Worm (Caenorhabditis elegans) whole organism, L3 larva: Measurements from ENCODE around the gene F44F4.9.
"Not testable (repeated sequence)": the region's sequence is repeated elsewhere in the genome, so short reads cannot be mapped to it uniquely, and the experiment has no call there.

Source experiments
- ZK546.5 ChIP-seq: sonication (generic microtip); optimal IDR thresholded peaks from 2 replicates; lab custom pipeline; 2017; ENCODE audit warnings: missing biosample characterization, missing genetic modification characterization
- ama-1 ChIP-seq: fragments of 150-350 bp; optimal IDR thresholded peaks from 2 replicates; lab custom pipeline; 2018
- ceh-28 ChIP-seq: fragments of 150-350 bp; optimal IDR thresholded peaks from 2 replicates; lab custom pipeline; 2014; ENCODE audit warnings: missing biosample characterization, missing genetic modification reagents, missing genetic modification characterization
- ceh-82 ChIP-seq: fragments of 150-350 bp; optimal IDR thresholded peaks from 2 replicates; lab custom pipeline; 2014; ENCODE audit warnings: missing biosample characterization, missing genetic modification characterization
- daf-12 ChIP-seq: fragments of 150-350 bp; optimal IDR thresholded peaks from 2 replicates; lab custom pipeline; 2014; ENCODE audit warnings: missing biosample characterization, missing genetic modification reagents, missing genetic modification characterization
- elt-1 ChIP-seq: fragments of 150-350 bp; optimal IDR thresholded peaks from 2 replicates; lab custom pipeline; 2014; ENCODE audit warnings: missing biosample characterization, missing genetic modification characterization
- elt-2 ChIP-seq: sonication (generic microtip); optimal IDR thresholded peaks from 2 replicates; lab custom pipeline; 2016; ENCODE audit warnings: missing genetic modification reagents, mild to moderate bottlenecking, missing genetic modification characterization, missing compliant biosample characterization
- elt-3 ChIP-seq, 3 experiments: fragments of 150-350 bp in 1 of 3; sonication (generic microtip) in 2 of 3; optimal IDR thresholded peaks; 2 replicates in 2 of 3; 4 replicates in 1 of 3; lab custom pipeline; 2014 to 2017; ENCODE audit warnings: missing biosample characterization in 3 of 3, missing genetic modification characterization in 3 of 3
- eor-1 ChIP-seq, 2 experiments: fragments of 150-350 bp; optimal IDR thresholded peaks; 2 replicates each; lab custom pipeline; 2014 to 2018; ENCODE audit warnings: missing biosample characterization in 2 of 2, missing genetic modification characterization in 2 of 2
- fkh-10 ChIP-seq: sonication (generic microtip); optimal IDR thresholded peaks from 2 replicates; lab custom pipeline; 2017; ENCODE audit warnings: missing biosample characterization, missing genetic modification reagents, missing genetic modification characterization
- fos-1 ChIP-seq: fragments of 150-350 bp; optimal IDR thresholded peaks from 2 replicates; lab custom pipeline; 2014; ENCODE audit warnings: missing biosample characterization, missing genetic modification characterization
- hmg-11 ChIP-seq: sonication (generic microtip); optimal IDR thresholded peaks from 2 replicates; lab custom pipeline; 2016; ENCODE audit warnings: missing genetic modification characterization, missing compliant biosample characterization
- lin-15B ChIP-seq: fragments of 150-350 bp; optimal IDR thresholded peaks from 2 replicates; lab custom pipeline; 2014; ENCODE audit warnings: missing biosample characterization, missing genetic modification characterization
- lin-39 ChIP-seq: fragments of 150-350 bp; optimal IDR thresholded peaks from 2 replicates; lab custom pipeline; 2018; ENCODE audit warnings: missing biosample characterization, missing genetic modification reagents, missing genetic modification characterization
- lsy-12 ChIP-seq: sonication (generic microtip); optimal IDR thresholded peaks from 2 replicates; lab custom pipeline; 2016; ENCODE audit warnings: mild to moderate bottlenecking, missing genetic modification characterization, missing compliant biosample characterization
- mdl-1 ChIP-seq: fragments of 150-350 bp; optimal IDR thresholded peaks from 2 replicates; lab custom pipeline; 2014; ENCODE audit warnings: missing biosample characterization, missing genetic modification characterization
- mml-1 ChIP-seq: fragments of 150-350 bp; sonication (generic microtip); optimal IDR thresholded peaks from 3 replicates; lab custom pipeline; 2014; ENCODE audit warnings: missing biosample characterization, missing genetic modification characterization
- nfya-1 ChIP-seq: sonication (generic microtip); optimal IDR thresholded peaks from 2 replicates; lab custom pipeline; 2017; ENCODE audit warnings: missing genetic modification characterization, mild to moderate bottlenecking, missing compliant biosample characterization, antibody characterized with exemption, moderate library complexity; ENCODE audit not compliant: insufficient read depth
- nhr-11 ChIP-seq: fragments of 150-350 bp; optimal IDR thresholded peaks from 2 replicates; lab custom pipeline; 2014; ENCODE audit warnings: missing biosample characterization, missing genetic modification characterization
- nhr-23 ChIP-seq: fragments of 150-350 bp; optimal IDR thresholded peaks from 2 replicates; lab custom pipeline; 2014; ENCODE audit warnings: missing biosample characterization, missing genetic modification reagents, missing genetic modification characterization
- nhr-237 ChIP-seq: fragments of 150-350 bp; optimal IDR thresholded peaks from 2 replicates; lab custom pipeline; 2014; ENCODE audit warnings: missing biosample characterization, missing genetic modification characterization
- nhr-25 ChIP-seq: sonication (generic microtip); optimal IDR thresholded peaks from 2 replicates; lab custom pipeline; 2017; ENCODE audit warnings: missing biosample characterization, missing genetic modification characterization
- nhr-28 ChIP-seq: fragments of 150-350 bp; optimal IDR thresholded peaks from 2 replicates; lab custom pipeline; 2014; ENCODE audit warnings: missing biosample characterization, missing genetic modification characterization
- nhr-43 ChIP-seq: sonication (generic microtip); optimal IDR thresholded peaks from 2 replicates; lab custom pipeline; 2016; ENCODE audit warnings: mild to moderate bottlenecking, missing genetic modification characterization, missing compliant biosample characterization; ENCODE audit not compliant: poor library complexity, severe bottlenecking
- nhr-67 ChIP-seq: fragments of 150-350 bp; optimal IDR thresholded peaks from 2 replicates; lab custom pipeline; 2014; ENCODE audit warnings: missing biosample characterization, missing genetic modification characterization
- nhr-76 ChIP-seq: fragments of 150-350 bp; sonication (generic microtip); optimal IDR thresholded peaks from 5 replicates; lab custom pipeline; 2014; ENCODE audit warnings: missing biosample characterization, missing genetic modification characterization
- nhr-77 ChIP-seq: fragments of 150-350 bp; optimal IDR thresholded peaks from 2 replicates; lab custom pipeline; 2014; ENCODE audit warnings: missing biosample characterization, missing genetic modification characterization
- pqm-1 ChIP-seq: fragments of 150-350 bp; optimal IDR thresholded peaks from 2 replicates; lab custom pipeline; 2017; ENCODE audit warnings: missing biosample characterization, missing genetic modification characterization, inconsistent platforms
- skn-1 ChIP-seq: fragments of 150-350 bp; optimal IDR thresholded peaks from 2 replicates; lab custom pipeline; 2014; ENCODE audit warnings: missing biosample characterization, missing genetic modification characterization
- snpc-4 ChIP-seq: fragments of 150-350 bp; optimal IDR thresholded peaks from 2 replicates; lab custom pipeline; 2014; ENCODE audit warnings: missing biosample characterization, missing genetic modification characterization
- tbx-2 ChIP-seq: sonication (generic microtip); optimal IDR thresholded peaks from 2 replicates; lab custom pipeline; 2016; ENCODE audit warnings: mild to moderate bottlenecking, missing genetic modification characterization, missing compliant biosample characterization
- unc-39 ChIP-seq: sonication (generic microtip); optimal IDR thresholded peaks from 4 replicates; lab custom pipeline; 2017; ENCODE audit warnings: missing biosample characterization, missing genetic modification characterization
- ztf-11 ChIP-seq: fragments of 150-350 bp; optimal IDR thresholded peaks from 2 replicates; lab custom pipeline; 2014; ENCODE audit warnings: missing biosample characterization, missing genetic modification characterization
- ztf-4 ChIP-seq: fragments of 150-350 bp; optimal IDR thresholded peaks from 2 replicates; lab custom pipeline; 2014; ENCODE audit warnings: missing biosample characterization, missing genetic modification characterization

F44F4.9 gene

ce11 chrII:10923948-10924347 is 8.3 kb upstream of the F44F4.9 start, which contains the start of gene Y19D2B.2:
Gene Y19D2B.2 (plus strand): TSS chrII:10924248.
- TF ChIP-seq tbx-2 (tag; lab: Kevin White, UChicago) = no peak
- no peak for TF ChIP-seq fkh-10 (GFP tag; lab: Kevin White, UChicago)
- TF ChIP-seq ztf-4 = no peak
- TF ChIP-seq nhr-11 (tag; lab: Kevin White, UChicago) = no peak
- no peak for TF ChIP-seq nhr-25 (tag; lab: Kevin White, UChicago)
- TF ChIP-seq mml-1 (tag; lab: Kevin White, UChicago) = no peak
- no peak for TF ChIP-seq daf-12 (tag; lab: Kevin White, UChicago)
- TF ChIP-seq elt-3 (tag; optimal IDR thresholded peaks at IDR 0.05; lab: Kevin White, UChicago) = no peak

DNA sequence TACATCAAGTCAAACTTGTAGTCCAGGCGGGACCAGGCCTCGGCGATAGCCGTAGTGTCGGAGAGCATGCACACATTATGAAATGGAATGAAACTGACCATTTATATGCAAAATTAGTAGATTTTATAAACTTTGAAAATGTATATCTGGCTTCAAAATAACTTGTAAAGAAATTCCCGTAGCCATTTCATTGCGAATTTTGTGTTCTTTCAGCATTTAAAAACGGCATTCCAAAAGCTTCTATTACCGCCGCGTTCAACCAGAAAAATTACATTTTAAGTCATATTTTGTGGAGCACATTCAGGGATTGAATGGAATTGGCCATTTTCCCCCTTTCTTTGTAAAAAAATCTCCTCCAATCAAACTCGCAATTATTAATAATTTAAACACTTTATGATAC is 7.2 kb upstream of the F44F4.9 start, which contains the start of gene Y19D2B.1:
Y19D2B.1 (minus strand) TSS at position 101 of the 400 bp plus-strand sequence.
- TF ChIP-seq nfya-1 (tag; lab: Kevin White, UChicago); ceh-82 (tag; lab: Kevin White, UChicago); ama-1: not testable (repeated sequence)

- TF ChIP-seq snpc-4 (tag; lab: Kevin White, UChicago) (no peak), nhr-67 (no peak), ztf-11 (no peak), elt-1 (tag; lab: Kevin White, UChicago) (no peak), elt-2 (peak; percentile 23), lin-39 (tag; lab: Kevin White, UChicago) (no peak), eor-1 (tag; optimal IDR thresholded peaks at IDR 0.05; lab: Kevin White, UChicago) (no peak), pqm-1 (tag; lab: Kevin White, UChicago) (no peak), hmg-11 (tag; lab: Kevin White, UChicago) (no peak), nhr-23 (tag; lab: Kevin White, UChicago) (no peak), ZK546.5 (no peak), nhr-25 (tag; lab: Kevin White, UChicago) (peak; percentile 13), nhr-28 (no peak), ztf-4 (no peak), skn-1 (no peak), lsy-12 (no peak), nfya-1 (tag; lab: Kevin White, UChicago) (no peak)
Measured at ce11 chrII:10918293-10918756, 2.7 kb upstream of the F44F4.9 start, which contains the start of gene tba-4. Gene tba-4 (plus strand): TSS chrII:10918706.

ce11 chrII:10917174-10917573 is 1.5 kb upstream of the F44F4.9 start, which contains the start of gene F44F4.10:
Gene F44F4.10 (minus strand): TSS chrII:10917274.
- no peak for TF ChIP-seq unc-39
- TF ChIP-seq hmg-11 (tag; lab: Kevin White, UChicago) = no peak
- no peak for TF ChIP-seq nhr-77 (tag; lab: Kevin White, UChicago)
- TF ChIP-seq ceh-28 (tag; lab: Kevin White, UChicago) = no peak
- no peak for TF ChIP-seq ama-1
- TF ChIP-seq skn-1 = no peak

ce11 chrII:10914366-10914765 is 1.3 kb downstream of the F44F4.9 start, which contains the start of gene F44F4.15:
Gene F44F4.15 (plus strand): TSS chrII:10914666.
- TF ChIP-seq nhr-237 (tag; lab: Kevin White, UChicago) = no peak
- TF ChIP-seq nhr-43 (tag; lab: Kevin White, UChicago) = no peak
- no peak for TF ChIP-seq lin-15B (tag; lab: Kevin White, UChicago)
- no peak for TF ChIP-seq fos-1
- TF ChIP-seq mdl-1 = no peak
- no peak for TF ChIP-seq nhr-76 (tag; lab: Kevin White, UChicago)
- TF ChIP-seq ztf-11 = no peak
- no peak for TF ChIP-seq daf-12 (tag; lab: Kevin White, UChicago)
- no peak for TF ChIP-seq ceh-82 (tag; lab: Kevin White, UChicago)

ce11 chrII:10912995-10913394 is 2.6 kb downstream of the F44F4.9 start:
- no peak for TF ChIP-seq nhr-25 (tag; lab: Kevin White, UChicago)
- no peak for TF ChIP-seq ztf-11
- TF ChIP-seq snpc-4 (tag; lab: Kevin White, UChicago) = no peak
- TF ChIP-seq, all 47 proteins: peak for 0
